Fruit fly (Drosophila melanogaster) whole organism, embryonic: ENCODE data around the gene Zn72D.

ENCODE experiments used
- BEAF-32 ChIP-seq: fragments of 200-800 bp; sonication (Bioruptor generic); optimal IDR thresholded peaks from 3 replicates; lab custom pipeline; 2017; ENCODE audit warnings: missing biosample characterization, missing genetic modification characterization, mild to moderate bottlenecking, moderate library complexity, missing genetic modification reagents
- CG10267 ChIP-seq: fragments of 200-800 bp; sonication (Bioruptor generic); optimal IDR thresholded peaks from 2 replicates; lab custom pipeline; 2018; ENCODE audit warnings: missing biosample characterization, mild to moderate bottlenecking, missing genetic modification characterization, moderate library complexity
- CG10543 ChIP-seq: fragments of 200-800 bp; sonication (Bioruptor generic); optimal IDR thresholded peaks from 3 replicates; lab custom pipeline; 2017; ENCODE audit warnings: missing biosample characterization, mild to moderate bottlenecking, missing genetic modification characterization, moderate library complexity
- CG12155 ChIP-seq: fragments of 200-800 bp; sonication (Bioruptor generic); optimal IDR thresholded peaks from 3 replicates; lab custom pipeline; 2016; ENCODE audit warnings: missing biosample characterization, missing genetic modification characterization
- CG12391 ChIP-seq: fragments of 200-800 bp; sonication (Bioruptor generic); optimal IDR thresholded peaks from 3 replicates; lab custom pipeline; 2018; ENCODE audit warnings: missing biosample characterization, mild to moderate bottlenecking, missing genetic modification characterization, moderate library complexity
- CG12769 ChIP-seq: fragments of 200-800 bp; sonication (Bioruptor generic); optimal IDR thresholded peaks from 2 replicates; lab custom pipeline; 2019; ENCODE audit warnings: missing biosample characterization, mild to moderate bottlenecking, missing genetic modification characterization, moderate library complexity
- CG14014 ChIP-seq: fragments of 200-800 bp; sonication (Bioruptor generic); IDR thresholded peaks from 2 replicates; pipeline ENCODE4 v1.3.6; 2022; ENCODE audit warnings: missing biosample characterization, missing genetic modification characterization
- CG15696 ChIP-seq: fragments of 200-800 bp; sonication (Bioruptor generic); optimal IDR thresholded peaks from 2 replicates; lab custom pipeline; 2019; ENCODE audit warnings: missing biosample characterization, mild to moderate bottlenecking, missing genetic modification characterization, moderate library complexity
- CG18011 ChIP-seq: fragments of 200-800 bp; sonication (Bioruptor generic); optimal IDR thresholded peaks from 2 replicates; lab custom pipeline; 2017; ENCODE audit warnings: missing biosample characterization, missing genetic modification characterization, mild to moderate bottlenecking, moderate library complexity, missing genotype
- CG18262 ChIP-seq: fragments of 200-800 bp; optimal IDR thresholded peaks from 3 replicates; lab custom pipeline; 2019; ENCODE audit warnings: missing biosample characterization, mild to moderate bottlenecking, missing genetic modification characterization, moderate library complexity
- CG18619 ChIP-seq: fragments of 200-800 bp; sonication (Bioruptor generic); optimal IDR thresholded peaks from 3 replicates; lab custom pipeline; 2017; ENCODE audit warnings: missing biosample characterization, mild to moderate bottlenecking, missing genetic modification characterization
- CG2120 ChIP-seq: fragments of 200-800 bp; sonication (Bioruptor generic); optimal IDR thresholded peaks from 3 replicates; lab custom pipeline; 2016; ENCODE audit warnings: missing biosample characterization, missing genetic modification characterization
- CG2875 ChIP-seq: fragments of 200-800 bp; sonication (Bioruptor generic); optimal IDR thresholded peaks from 2 replicates; lab custom pipeline; 2017; ENCODE audit warnings: missing biosample characterization, mild to moderate bottlenecking, missing genetic modification characterization, missing genetic modification reagents
- CG3407 ChIP-seq: fragments of 200-800 bp; sonication (Bioruptor generic); optimal IDR thresholded peaks from 2 replicates; lab custom pipeline; 2018; ENCODE audit warnings: missing biosample characterization, mild to moderate bottlenecking, missing genetic modification characterization
- CG4282 ChIP-seq: fragments of 200-800 bp; sonication (Bioruptor generic); optimal IDR thresholded peaks from 2 replicates; lab custom pipeline; 2016; ENCODE audit warnings: missing biosample characterization, missing genetic modification characterization
- CG7963 ChIP-seq: fragments of 200-800 bp; sonication (Bioruptor generic); IDR thresholded peaks from 3 replicates; pipeline ENCODE4 v1.3.6; 2022; ENCODE audit warnings: missing biosample characterization, missing genetic modification characterization; ENCODE audit not compliant: partially characterized antibody
- CG8290 ChIP-seq, 3 experiments: fragments of 200-800 bp; sonication (Bioruptor generic); optimal IDR thresholded peaks; 2 replicates each; lab custom pipeline; 2016 to 2019; ENCODE audit warnings: missing biosample characterization in 3 of 3, missing genetic modification characterization in 3 of 3, mild to moderate bottlenecking in 2 of 3, moderate library complexity in 1 of 3
- CG8765 ChIP-seq: fragments of 200-800 bp; sonication (Bioruptor generic); IDR thresholded peaks from 2 replicates; pipeline ENCODE4 v1.3.6; 2022; ENCODE audit warnings: missing biosample characterization, missing genetic modification characterization
- CTCF ChIP-seq: fragments of 200-800 bp; sonication (Bioruptor generic); optimal IDR thresholded peaks from 2 replicates; lab custom pipeline; 2017; ENCODE audit warnings: missing biosample characterization, mild to moderate bottlenecking, missing genetic modification characterization, moderate library complexity
- CoRest ChIP-seq: fragments of 200-800 bp; sonication (Bioruptor generic); optimal IDR thresholded peaks from 3 replicates; lab custom pipeline; 2018; ENCODE audit warnings: missing biosample characterization, mild to moderate bottlenecking, missing genetic modification characterization, moderate library complexity
- Deaf1 ChIP-seq: fragments of 200-800 bp; optimal IDR thresholded peaks from 3 replicates; lab custom pipeline; 2019; ENCODE audit warnings: missing biosample characterization, mild to moderate bottlenecking, missing genetic modification characterization, moderate library complexity
- Jarid2 ChIP-seq: fragments of 200-800 bp; sonication (Bioruptor generic); optimal IDR thresholded peaks from 3 replicates; lab custom pipeline; 2017; ENCODE audit warnings: mild to moderate bottlenecking, missing biosample characterization, missing genetic modification reagents, missing genetic modification characterization
- Lpt ChIP-seq: fragments of >200 bp; optimal IDR thresholded peaks from 2 replicates; lab custom pipeline; 2018; ENCODE audit warnings: missing biosample characterization, missing genetic modification characterization
- Meics ChIP-seq: fragments of 200-800 bp; sonication (Bioruptor generic); optimal IDR thresholded peaks from 2 replicates; lab custom pipeline; 2017; ENCODE audit warnings: missing biosample characterization, mild to moderate bottlenecking, missing genetic modification characterization
- Pdp1 ChIP-seq, 2 experiments: fragments of 200-800 bp; sonication (Bioruptor generic); optimal IDR thresholded peaks; 3 replicates each; lab custom pipeline; 2016; ENCODE audit warnings: missing biosample characterization in 2 of 2, missing genetic modification characterization in 2 of 2, mild to moderate bottlenecking in 1 of 2, moderate library complexity in 1 of 2
- btn ChIP-seq: fragments of 200-800 bp; sonication (Bioruptor generic); optimal IDR thresholded peaks from 2 replicates; lab custom pipeline; 2016; ENCODE audit warnings: missing biosample characterization, missing genetic modification characterization
- caup ChIP-seq: fragments of 200-800 bp; sonication (Bioruptor generic); optimal IDR thresholded peaks from 3 replicates; lab custom pipeline; 2017; ENCODE audit warnings: missing biosample characterization, mild to moderate bottlenecking, missing genetic modification characterization, moderate library complexity; ENCODE audit not compliant: severe bottlenecking
- chn ChIP-seq: fragments of 200-800 bp; sonication (Bioruptor generic); optimal IDR thresholded peaks from 2 replicates; lab custom pipeline; 2016; ENCODE audit warnings: missing biosample characterization, missing genetic modification characterization
- crc ChIP-seq: fragments of 200-800 bp; sonication (Bioruptor generic); optimal IDR thresholded peaks from 2 replicates; lab custom pipeline; 2016; ENCODE audit warnings: missing biosample characterization, missing genetic modification characterization
- en ChIP-seq: fragments of 200-800 bp; sonication (Bioruptor generic); optimal IDR thresholded peaks from 2 replicates; lab custom pipeline; 2016; ENCODE audit warnings: missing biosample characterization, missing genetic modification characterization
- gfzf ChIP-seq: fragments of 200-800 bp; sonication (Bioruptor generic); optimal IDR thresholded peaks from 2 replicates; lab custom pipeline; 2016; ENCODE audit warnings: missing biosample characterization, mild to moderate bottlenecking, missing genetic modification characterization, moderate library complexity
- hb ChIP-seq: fragments of 200-800 bp; sonication (Bioruptor generic); IDR thresholded peaks from 3 replicates; pipeline ENCODE4 v1.3.6; 2022; ENCODE audit warnings: missing biosample characterization, missing genetic modification characterization; ENCODE audit not compliant: partially characterized antibody
- insv ChIP-seq, 2 experiments: fragments of 200-800 bp; sonication (Bioruptor generic); optimal IDR thresholded peaks; 3 replicates each; lab custom pipeline; 2016 to 2018; ENCODE audit warnings: missing biosample characterization in 2 of 2, missing genetic modification characterization in 2 of 2
- jumu ChIP-seq: fragments of 200-800 bp; sonication (Bioruptor generic); optimal IDR thresholded peaks from 3 replicates; lab custom pipeline; 2016; ENCODE audit warnings: missing biosample characterization, missing genetic modification characterization
- lbe ChIP-seq: fragments of 200-800 bp; sonication (Bioruptor generic); optimal IDR thresholded peaks from 2 replicates; lab custom pipeline; 2016; ENCODE audit warnings: missing biosample characterization, mild to moderate bottlenecking, missing genetic modification characterization
- lilli ChIP-seq: fragments of 200-800 bp; sonication (Bioruptor generic); optimal IDR thresholded peaks from 3 replicates; lab custom pipeline; 2016; ENCODE audit warnings: missing biosample characterization, missing genetic modification characterization
- lola ChIP-seq, 3 experiments: fragments of >200 bp in 2 of 3; fragments of 200-800 bp in 1 of 3; sonication (Bioruptor generic) in 1 of 3; optimal IDR thresholded peaks; 2 replicates each; lab custom pipeline; 2017 to 2019; ENCODE audit warnings: missing biosample characterization in 3 of 3, missing genetic modification characterization in 3 of 3, mild to moderate bottlenecking in 1 of 3, moderate library complexity in 1 of 3
- oc ChIP-seq: fragments of 200-800 bp; sonication (Bioruptor generic); optimal IDR thresholded peaks from 2 replicates; lab custom pipeline; 2018; ENCODE audit warnings: missing biosample characterization, mild to moderate bottlenecking, missing genetic modification characterization, moderate library complexity
- sc ChIP-seq, 3 experiments: fragments of >200 bp in 2 of 3; fragments of 200-800 bp in 1 of 3; sonication (Bioruptor generic) in 1 of 3; optimal IDR thresholded peaks; 2 replicates in 2 of 3; 3 replicates in 1 of 3; lab custom pipeline; 2017; ENCODE audit warnings: mild to moderate bottlenecking in 1 of 3, missing biosample characterization in 1 of 3, missing genetic modification characterization in 1 of 3, missing genetic modification reagents in 1 of 3
- sens-2 ChIP-seq: fragments of 200-800 bp; sonication (Bioruptor generic); IDR thresholded peaks from 2 replicates; pipeline ENCODE4 v1.3.6; 2022; ENCODE audit warnings: missing biosample characterization, missing genetic modification characterization
- ssp ChIP-seq: fragments of 200-800 bp; sonication (Bioruptor generic); IDR thresholded peaks from 2 replicates; pipeline ENCODE4 v1.3.6; 2022; ENCODE audit warnings: missing biosample characterization, missing genetic modification characterization
- stwl ChIP-seq: fragments of 200-800 bp; sonication (Bioruptor generic); optimal IDR thresholded peaks from 3 replicates; lab custom pipeline; 2018; ENCODE audit warnings: missing biosample characterization, mild to moderate bottlenecking, missing genetic modification characterization, moderate library complexity
- tap ChIP-seq: fragments of 200-800 bp; optimal IDR thresholded peaks from 3 replicates; lab custom pipeline; 2019; ENCODE audit warnings: missing biosample characterization, mild to moderate bottlenecking, missing genetic modification characterization, moderate library complexity
- tgo ChIP-seq: fragments of 200-800 bp; sonication (Bioruptor generic); IDR thresholded peaks from 3 replicates; pipeline ENCODE4 v1.3.6; 2022; ENCODE audit warnings: missing biosample characterization, missing genetic modification characterization
- unc-4 ChIP-seq: fragments of 200-800 bp; sonication (Bioruptor generic); IDR thresholded peaks from 2 replicates; pipeline ENCODE4 v1.3.6; 2022; ENCODE audit warnings: missing biosample characterization, missing genetic modification characterization; ENCODE audit not compliant: partially characterized antibody
- wek ChIP-seq: fragments of 200-800 bp; sonication (Bioruptor generic); optimal IDR thresholded peaks from 3 replicates; lab custom pipeline; 2018; ENCODE audit warnings: missing biosample characterization, mild to moderate bottlenecking, missing genetic modification characterization, moderate library complexity

Zn72D gene

dm6 chr3L:16131264-16132066, 19.0 kb upstream of the Zn72D start, which contains the start of the genes Trs20 and elg1 (continued):
- TF ChIP-seq CoRest (peak; percentile 74), CG8765 (GFP tag; lab: Robert Waterston, UW) (no peak), CG7963 (GFP tag; lab: Robert Waterston, UW) (no peak), CG18011 (no peak), gfzf (peak; percentile 73), sens-2 (no peak), CG2875 (GFP tag; lab: Kevin White, UChicago) (no peak), chn (GFP tag; lab: Kevin White, UChicago) (no peak), btn (GFP tag; lab: Kevin White, UChicago) (no peak), Pdp1 (GFP tag; optimal IDR thresholded peaks at IDR 0.05; lab: Kevin White, UChicago) (peak in 1 of 2 experiments; percentile 5), CG14014 (GFP tag; lab: Robert Waterston, UW) (no peak; the same call in 1 of the 2 replicates), insv (GFP tag; optimal IDR thresholded peaks at IDR 0.05; lab: Kevin White, UChicago) (peak in 1 of 2 experiments; percentile 35), Deaf1 (tag; lab: Kevin White, UChicago) (no peak), oc (tag; lab: Kevin White, UChicago) (no peak), en (GFP tag; lab: Kevin White, UChicago) (no peak), tap (tag; lab: Kevin White, UChicago) (peak; percentile 45), unc-4 (no peak), tgo (GFP tag; lab: Robert Waterston, UW) (peak; percentile 35; the same call in 1 of the 3 replicates), CG12769 (tag; lab: Kevin White, UChicago) (no peak), lola (GFP tag; optimal IDR thresholded peaks at IDR 0.05; lab: Kevin White, UChicago) (peak in 1 of 3 experiments; percentile 61), wek (no peak), lbe (GFP tag; lab: Kevin White, UChicago) (peak; percentile 22), CG12391 (tag; lab: Kevin White, UChicago) (peak; percentile 84), BEAF-32 (peak; percentile 9), Jarid2 (GFP tag; lab: Kevin White, UChicago) (no peak), caup (GFP tag; lab: Kevin White, UChicago) (peak; percentile 49), CG15696 (tag; lab: Kevin White, UChicago) (peak; percentile 54), jumu (GFP tag; lab: Kevin White, UChicago) (no peak), CG10267 (peak; percentile 94), stwl (tag; lab: Kevin White, UChicago) (peak; percentile 46), CG2120 (GFP tag; lab: Kevin White, UChicago) (peak; percentile 42), CG3407 (GFP tag; lab: Kevin White, UChicago) (no peak), CTCF (no peak), CG10543 (GFP tag; lab: Kevin White, UChicago) (peak; percentile 49), CG8290 (GFP tag; optimal IDR thresholded peaks at IDR 0.05; lab: Kevin White, UChicago) (peak; percentile 48), CG8290 (tag; optimal IDR thresholded peaks at IDR 0.05; lab: Kevin White, UChicago) (peak; percentile 44 to 69), CG18262 (tag; lab: Kevin White, UChicago) (peak; percentile 80), Lpt (GFP tag; lab: Kevin White, UChicago) (no peak), hb (GFP tag; lab: Robert Waterston, UW) (no peak), sc (optimal IDR thresholded peaks at IDR 0.05; lab: Kevin White, UChicago) (no peak), sc (GFP tag; optimal IDR thresholded peaks at IDR 0.05; lab: Kevin White, UChicago) (no peak), CG12155 (GFP tag; lab: Kevin White, UChicago) (peak; percentile 19), ssp (GFP tag; lab: Robert Waterston, UW) (no peak), Meics (GFP tag; lab: Kevin White, UChicago) (peak; percentile 61), crc (GFP tag; lab: Kevin White, UChicago) (no peak), CG18619 (peak; percentile 14), CG4282 (GFP tag; lab: Kevin White, UChicago) (no peak), lilli (GFP tag; lab: Kevin White, UChicago) (peak; percentile 45)
